Fruit fly (Drosophila melanogaster) Kc167 (cell line): ENCODE data around the gene IntS11.

Source experiments
- Myc ChIP-seq: fragments of >200 bp; optimal IDR thresholded peaks from 2 replicates; lab custom pipeline; 2017; ENCODE audit warnings: missing external identifiers
- Sin3A ChIP-seq: fragments of >200 bp; optimal IDR thresholded peaks from 2 replicates; lab custom pipeline; 2018; ENCODE audit warnings: missing external identifiers
- h ChIP-seq: fragments of >200 bp; optimal IDR thresholded peaks from 3 replicates; lab custom pipeline; 2018; ENCODE audit warnings: missing external identifiers
- insv ChIP-seq: fragments of >200 bp; optimal IDR thresholded peaks from 3 replicates; lab custom pipeline; 2018; ENCODE audit warnings: missing external identifiers
- psq ChIP-seq: fragments of >200 bp; optimal IDR thresholded peaks from 2 replicates; lab custom pipeline; 2017; ENCODE audit warnings: missing external identifiers
- ttk ChIP-seq: sonication (Bioruptor generic); optimal IDR thresholded peaks from 2 replicates; lab custom pipeline; 2017; ENCODE audit warnings: missing external identifiers

IntS11 gene

DNA sequence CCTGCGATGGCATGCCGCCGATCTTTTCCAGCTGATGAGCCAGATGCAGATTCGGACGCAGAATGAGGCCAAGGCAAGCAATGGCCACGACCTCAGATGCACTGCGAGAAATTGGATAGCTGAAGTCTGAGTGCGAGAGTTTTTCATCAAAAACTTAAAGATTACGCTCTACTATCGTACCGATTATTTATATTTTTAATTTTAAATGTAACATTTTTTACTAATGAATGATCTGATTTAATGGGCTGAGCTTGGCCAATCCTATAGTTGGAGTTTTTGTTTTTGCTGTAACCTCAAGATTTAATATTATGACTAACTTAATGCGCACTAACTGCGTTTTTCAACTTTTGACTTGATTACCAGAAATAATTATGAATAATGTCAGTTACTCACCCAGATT lies 17.2 kb downstream of the IntS11 start:
- TF ChIP-seq Myc (lab: Kevin White, UChicago) (no peak), Sin3A (lab: Kevin White, UChicago) (no peak), psq (lab: Kevin White, UChicago) (no peak), ttk (lab: Kevin White, UChicago) (no peak), insv (lab: Kevin White, UChicago) (no peak), h (lab: Kevin White, UChicago) (no peak)

DNA sequence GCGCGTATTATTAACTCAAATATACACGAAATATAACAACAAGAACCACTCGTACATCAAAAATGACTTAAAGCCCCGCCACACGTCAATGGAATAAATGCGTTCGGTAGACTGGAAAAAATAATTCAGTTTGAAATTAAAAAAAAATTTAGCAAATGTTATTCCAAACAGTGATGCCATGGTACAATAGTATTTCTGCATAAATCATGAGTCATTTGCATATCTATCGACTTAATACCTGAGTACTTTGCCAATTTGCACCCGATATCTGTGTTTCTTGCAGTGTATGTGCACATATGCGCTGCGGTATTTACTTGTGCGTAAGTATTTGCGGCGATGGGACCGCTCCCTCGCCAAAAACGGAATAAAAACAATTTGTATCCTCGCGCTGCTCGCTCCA lies 18.0 kb downstream of the IntS11 start:
- TF ChIP-seq psq (lab: Kevin White, UChicago) (no peak), Sin3A (lab: Kevin White, UChicago) (no peak), insv (lab: Kevin White, UChicago) (no peak), ttk (lab: Kevin White, UChicago) (no peak), Myc (lab: Kevin White, UChicago) (no peak), h (lab: Kevin White, UChicago) (no peak)

DNA sequence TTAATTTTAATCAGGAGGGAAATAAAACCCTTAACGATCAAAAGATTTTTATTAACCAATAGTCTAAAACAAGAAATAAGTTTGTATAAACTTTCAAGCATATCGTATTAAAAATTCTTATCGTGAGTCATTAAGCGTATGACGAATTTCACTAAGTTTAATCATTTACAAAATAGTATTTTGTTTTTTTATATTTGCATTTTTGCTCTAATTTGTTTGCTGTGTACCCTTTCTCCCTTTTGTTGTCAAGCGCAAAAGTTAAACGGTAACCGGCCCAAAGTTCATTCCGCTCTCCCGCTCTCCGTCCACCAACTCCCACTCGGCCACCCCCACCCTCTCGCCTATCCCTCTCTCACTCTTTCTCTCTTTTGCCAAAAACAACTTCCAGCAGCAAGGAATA lies 18.7 kb downstream of the IntS11 start:
- TF ChIP-seq h (lab: Kevin White, UChicago) (no peak), psq (lab: Kevin White, UChicago) (no peak)

DNA sequence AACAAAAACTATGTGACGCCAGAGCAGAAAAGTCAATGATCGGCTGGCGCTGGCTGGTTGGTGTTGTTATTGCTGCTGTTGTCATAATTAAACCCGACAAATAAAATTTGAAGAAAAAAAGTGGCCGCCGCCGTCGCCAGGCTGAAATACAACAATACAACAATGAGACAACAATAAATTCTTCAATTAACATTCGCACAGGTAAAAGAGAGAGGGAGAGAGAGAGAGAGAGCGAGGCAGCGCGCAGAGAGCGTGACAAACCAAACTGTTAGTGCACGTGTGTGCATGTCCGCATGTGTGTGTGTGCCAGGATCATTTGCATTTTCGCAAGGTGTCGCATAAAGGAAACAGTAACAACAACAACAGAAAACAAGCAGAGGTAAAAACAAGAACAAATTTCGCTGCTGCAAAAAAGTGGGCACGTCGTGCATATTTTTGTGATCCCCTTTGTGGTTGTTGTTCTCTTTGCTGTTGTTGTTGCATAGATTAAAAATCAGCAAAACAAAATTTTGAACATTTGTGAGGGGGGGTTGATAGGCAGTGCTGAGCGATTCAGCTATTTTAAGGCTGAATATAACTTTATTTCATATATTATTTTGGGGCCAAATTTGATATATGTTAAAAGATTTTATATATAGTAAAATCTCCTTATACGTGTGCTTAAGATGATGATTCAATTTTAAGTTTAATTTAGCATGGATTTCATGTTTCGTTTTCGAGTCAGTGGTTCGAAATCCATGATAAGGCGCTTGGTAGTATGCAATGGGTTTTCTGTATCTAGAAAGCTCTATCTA lies 19.3 kb downstream of the IntS11 start:
- no peak for TF ChIP-seq ttk (lab: Kevin White, UChicago)

DNA sequence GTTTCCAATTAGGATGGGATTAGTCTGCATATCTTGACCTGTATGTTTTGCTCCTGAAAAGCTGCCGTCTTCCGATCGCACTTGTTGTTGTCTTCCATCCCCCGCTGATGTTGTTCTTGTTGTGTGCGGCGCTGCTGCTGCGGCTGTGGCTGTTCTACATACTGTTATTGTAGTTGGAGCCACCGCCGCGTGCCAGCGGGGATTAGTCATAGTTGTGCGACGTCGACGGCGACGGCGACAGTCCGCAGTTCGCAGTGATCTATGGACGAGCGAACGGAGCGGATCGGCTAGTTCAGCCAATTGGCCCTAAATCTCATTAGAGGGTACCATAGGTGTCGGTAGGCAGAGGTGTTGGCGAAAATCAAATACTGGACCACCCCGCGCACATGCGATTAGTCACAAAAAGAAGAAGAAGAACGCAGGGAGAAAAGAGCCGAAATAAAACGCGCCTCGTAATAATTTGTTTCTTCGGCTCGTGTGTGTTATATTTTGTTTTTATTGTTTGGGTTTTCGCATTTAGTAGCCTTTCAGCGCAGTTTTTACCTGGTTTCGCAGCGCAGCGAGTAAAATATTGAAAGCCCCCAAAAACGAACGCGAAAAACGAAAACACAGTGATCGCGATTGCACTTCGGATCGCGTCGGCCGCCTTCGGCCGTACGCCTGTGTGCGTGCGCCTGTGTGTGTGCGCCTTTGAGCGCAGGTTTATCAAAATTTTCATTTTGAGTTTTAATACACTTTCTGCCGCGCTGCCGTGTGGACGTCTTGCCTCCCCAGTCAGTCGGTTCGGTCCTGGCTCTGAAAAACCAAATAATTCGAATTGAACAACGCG lies 20.3 kb downstream of the IntS11 start, which contains the start of gene kay:
Gene kay (plus strand): TSS at position 729 of the 829 bp plus-strand sequence.
- TF ChIP-seq psq (lab: Kevin White, UChicago) (no peak), h (lab: Kevin White, UChicago) (no peak), Myc (lab: Kevin White, UChicago) (no peak), Sin3A (lab: Kevin White, UChicago) (no peak), ttk (lab: Kevin White, UChicago) (no peak), insv (lab: Kevin White, UChicago) (no peak)

DNA sequence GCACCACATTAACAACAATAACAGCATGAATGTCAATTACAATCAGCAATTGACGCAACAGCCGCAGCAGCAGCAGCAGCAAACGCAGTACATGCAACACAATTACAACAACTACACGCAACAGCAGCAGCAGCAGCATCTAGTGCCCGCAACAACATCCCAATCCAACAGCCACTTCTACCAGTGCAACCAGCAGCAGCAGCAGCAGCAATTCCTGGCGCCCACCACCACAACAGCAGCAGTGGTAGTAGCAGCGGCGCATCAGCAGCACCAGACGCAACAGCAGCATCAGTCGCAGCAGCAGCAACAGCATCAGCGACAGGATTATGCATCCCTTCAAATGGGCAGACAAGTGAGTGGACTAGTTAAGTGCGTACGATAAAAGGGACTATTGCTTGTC lies 22.1 kb downstream of the IntS11 start:
- TF ChIP-seq Myc (lab: Kevin White, UChicago) (no peak), psq (lab: Kevin White, UChicago) (no peak), ttk (lab: Kevin White, UChicago) (no peak), h (lab: Kevin White, UChicago) (no peak), insv (lab: Kevin White, UChicago) (no peak), Sin3A (lab: Kevin White, UChicago) (no peak)

DNA sequence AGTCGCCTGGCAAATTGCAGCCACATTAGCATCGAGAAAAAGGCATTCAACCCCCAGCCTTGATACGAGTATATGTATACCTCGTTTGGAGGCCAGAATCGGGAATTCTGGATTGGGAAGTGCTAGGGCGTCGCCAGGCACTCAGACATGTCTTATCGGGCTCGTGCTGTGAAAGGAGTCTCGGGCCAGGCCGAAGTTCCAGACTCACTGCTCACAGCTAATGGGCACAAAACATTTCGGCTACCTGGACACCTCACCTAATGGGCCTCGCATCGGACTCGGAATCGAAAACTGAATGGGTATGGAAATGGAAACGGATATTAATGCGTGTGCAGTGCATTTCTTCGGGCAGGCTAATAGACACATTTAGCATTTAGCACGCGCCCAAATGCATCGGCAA lies 25.8 kb downstream of the IntS11 start:
- no peak for TF ChIP-seq Sin3A (lab: Kevin White, UChicago)
- no peak for TF ChIP-seq psq (lab: Kevin White, UChicago)
- no peak for TF ChIP-seq insv (lab: Kevin White, UChicago)
- no peak for TF ChIP-seq ttk (lab: Kevin White, UChicago)
- TF ChIP-seq Myc (lab: Kevin White, UChicago): no peak
- TF ChIP-seq h (lab: Kevin White, UChicago): no peak

DNA sequence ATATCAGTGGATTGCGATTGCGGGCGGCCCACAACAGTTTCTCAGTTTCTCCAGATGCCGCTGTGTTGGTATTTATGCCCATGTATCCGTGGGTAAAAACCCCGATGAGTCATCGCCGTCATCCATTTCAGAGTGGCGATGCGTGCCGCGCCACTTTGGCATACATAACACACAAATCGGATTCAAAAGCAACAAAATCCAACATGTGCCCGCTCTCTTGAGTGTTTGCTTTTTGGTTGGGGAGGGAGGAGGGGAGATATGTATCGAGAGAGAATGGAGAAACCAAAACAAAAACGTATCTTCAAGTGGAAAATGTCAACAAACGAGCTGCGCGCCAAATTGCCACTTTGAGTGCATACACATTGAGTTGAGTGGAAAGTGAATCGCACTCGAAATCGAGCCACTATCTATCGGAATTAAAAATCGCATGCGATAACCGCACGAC lies 26.5 kb downstream of the IntS11 start:
- no peak for TF ChIP-seq Myc (lab: Kevin White, UChicago)
- TF ChIP-seq psq (lab: Kevin White, UChicago): no peak
- no peak for TF ChIP-seq insv (lab: Kevin White, UChicago)
- no peak for TF ChIP-seq h (lab: Kevin White, UChicago)
- TF ChIP-seq ttk (lab: Kevin White, UChicago): no peak
- TF ChIP-seq Sin3A (lab: Kevin White, UChicago): no peak

DNA sequence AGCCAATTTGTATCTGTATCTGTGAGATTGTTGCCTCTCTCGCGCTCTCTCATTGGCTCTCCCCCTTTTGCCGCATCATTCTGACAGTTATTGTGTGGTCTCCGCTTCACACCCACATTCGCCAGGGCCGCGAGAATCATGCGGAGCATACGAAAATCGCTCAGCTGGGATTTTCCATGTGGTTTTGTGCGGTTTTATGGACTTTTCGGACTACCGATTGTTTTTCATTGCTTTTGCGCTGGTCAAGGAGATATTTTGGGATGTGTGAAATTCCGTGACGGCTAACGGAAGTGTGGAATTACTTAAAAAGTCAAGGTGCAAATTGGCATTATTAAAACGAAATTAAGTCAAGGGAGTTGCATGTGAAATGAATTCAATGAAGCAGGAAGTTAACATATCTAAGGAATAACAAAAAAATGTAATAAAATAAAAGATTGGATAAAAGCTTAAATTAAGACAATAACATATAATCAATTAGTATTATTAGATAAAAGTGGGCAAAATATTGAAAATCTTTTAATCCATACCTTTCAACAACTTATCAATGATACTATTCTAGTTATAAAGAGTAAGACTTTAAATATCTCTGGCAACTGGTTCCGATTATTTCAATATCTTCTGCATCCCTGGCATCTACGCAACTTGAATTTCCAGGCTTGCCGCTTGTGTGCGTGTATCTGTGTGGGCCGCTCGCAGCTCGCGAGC lies 27.1 kb downstream of the IntS11 start:
- TF ChIP-seq Myc (lab: Kevin White, UChicago): no peak
- TF ChIP-seq ttk (lab: Kevin White, UChicago): no peak
- peak; percentile 99 for TF ChIP-seq psq (lab: Kevin White, UChicago)
- no peak for TF ChIP-seq h (lab: Kevin White, UChicago)
- no peak for TF ChIP-seq insv (lab: Kevin White, UChicago)
- no peak for TF ChIP-seq Sin3A (lab: Kevin White, UChicago)

DNA sequence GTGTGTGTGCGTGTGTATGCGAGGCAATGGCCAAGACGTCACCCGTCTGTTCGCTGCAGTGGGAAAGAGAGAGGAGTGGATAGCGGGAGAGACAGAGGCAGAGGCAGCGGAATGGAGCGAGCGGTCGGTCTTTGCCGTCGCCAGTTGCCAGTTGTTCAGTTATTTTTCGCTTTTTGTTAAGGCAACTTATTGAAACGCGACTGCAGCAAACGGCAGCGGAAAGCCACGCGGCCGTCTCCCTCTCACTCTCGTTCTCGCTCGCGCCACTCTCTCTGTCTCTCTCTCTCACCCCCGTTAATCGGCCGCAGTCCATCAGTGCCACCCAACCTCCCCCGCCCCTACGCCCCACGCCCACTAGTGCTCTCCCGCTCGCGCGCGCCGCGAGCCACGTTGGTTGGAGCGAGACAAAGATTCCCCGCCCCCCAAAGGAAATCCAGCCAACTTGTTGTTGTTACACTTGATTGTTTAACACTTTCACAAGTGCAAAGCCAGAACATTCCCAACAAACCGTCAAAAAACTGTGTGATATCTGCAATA lies 27.7 kb downstream of the IntS11 start:
- TF ChIP-seq Myc (lab: Kevin White, UChicago) (no peak), ttk (lab: Kevin White, UChicago) (no peak), h (lab: Kevin White, UChicago) (no peak), Sin3A (lab: Kevin White, UChicago) (no peak), insv (lab: Kevin White, UChicago) (no peak), psq (lab: Kevin White, UChicago) (no peak)
